Fruit fly (Drosophila melanogaster) whole organism, adult: ENCODE data around the gene CG3632.

Source experiments
- CG11617 ChIP-seq: fragments of 200-800 bp; sonication (Bioruptor generic); optimal IDR thresholded peaks from 2 replicates; lab custom pipeline; 2017; ENCODE audit warnings: mild to moderate bottlenecking, missing biosample characterization, missing genetic modification reagents, missing genetic modification characterization
- CG1620 ChIP-seq: fragments of 200-800 bp; sonication (Bioruptor generic); optimal IDR thresholded peaks from 2 replicates; lab custom pipeline; 2016; ENCODE audit warnings: missing biosample characterization, missing genetic modification characterization
- CG33017 ChIP-seq: fragments of 200-800 bp; sonication (Bioruptor generic); optimal IDR thresholded peaks from 2 replicates; lab custom pipeline; 2018; ENCODE audit warnings: missing biosample characterization, mild to moderate bottlenecking, missing genetic modification characterization, moderate library complexity
- CG5204 ChIP-seq: fragments of 200-800 bp; sonication (Bioruptor generic); optimal IDR thresholded peaks from 2 replicates; lab custom pipeline; 2016; ENCODE audit warnings: missing biosample characterization, missing genetic modification characterization
- CG7045 ChIP-seq: fragments of 200-800 bp; sonication (Bioruptor generic); optimal IDR thresholded peaks from 2 replicates; lab custom pipeline; 2017; ENCODE audit warnings: missing biosample characterization, mild to moderate bottlenecking, missing genetic modification characterization
- Clk ChIP-seq: fragments of 200-800 bp; sonication (Bioruptor generic); optimal IDR thresholded peaks from 2 replicates; lab custom pipeline; 2017; ENCODE audit warnings: missing biosample characterization, missing genetic modification characterization
- bab1 ChIP-seq: fragments of 200-800 bp; sonication (Bioruptor generic); optimal IDR thresholded peaks from 3 replicates; lab custom pipeline; 2019; ENCODE audit warnings: missing biosample characterization, mild to moderate bottlenecking, missing genetic modification characterization, moderate library complexity
- cic ChIP-seq: fragments of 200-800 bp; sonication (Bioruptor generic); optimal IDR thresholded peaks from 2 replicates; lab custom pipeline; 2017; ENCODE audit warnings: missing biosample characterization, mild to moderate bottlenecking, missing genetic modification characterization, moderate library complexity
- cnc ChIP-seq, 2 experiments: fragments of >200 bp; optimal IDR thresholded peaks; 2 replicates each; lab custom pipeline; 2017
- tj ChIP-seq: fragments of 200-800 bp; sonication (Bioruptor generic); optimal IDR thresholded peaks from 3 replicates; lab custom pipeline; 2017; ENCODE audit warnings: missing biosample characterization, mild to moderate bottlenecking, missing genetic modification characterization, moderate library complexity

- TF ChIP-seq cnc (optimal IDR thresholded peaks at IDR 0.05; lab: Kevin White, UChicago) (no peak), bab1 (GFP tag; lab: Kevin White, UChicago) (no peak), CG33017 (tag; lab: Kevin White, UChicago) (no peak), CG5204 (GFP tag; lab: Kevin White, UChicago) (no peak), tj (GFP tag; lab: Kevin White, UChicago) (no peak), Clk (GFP tag; lab: Kevin White, UChicago) (no peak), CG1620 (GFP tag; lab: Kevin White, UChicago) (no peak), cic (GFP tag; lab: Kevin White, UChicago) (no peak), CG7045 (GFP tag; lab: Kevin White, UChicago) (no peak), CG11617 (no peak)
Measured at dm6 chrX:16288999-16289398, 7.5 kb upstream of the CG3632 start.
